Fruit fly (Drosophila melanogaster): ENCODE measurements around the gene Frq2.

The Frq2 gene

DNA sequence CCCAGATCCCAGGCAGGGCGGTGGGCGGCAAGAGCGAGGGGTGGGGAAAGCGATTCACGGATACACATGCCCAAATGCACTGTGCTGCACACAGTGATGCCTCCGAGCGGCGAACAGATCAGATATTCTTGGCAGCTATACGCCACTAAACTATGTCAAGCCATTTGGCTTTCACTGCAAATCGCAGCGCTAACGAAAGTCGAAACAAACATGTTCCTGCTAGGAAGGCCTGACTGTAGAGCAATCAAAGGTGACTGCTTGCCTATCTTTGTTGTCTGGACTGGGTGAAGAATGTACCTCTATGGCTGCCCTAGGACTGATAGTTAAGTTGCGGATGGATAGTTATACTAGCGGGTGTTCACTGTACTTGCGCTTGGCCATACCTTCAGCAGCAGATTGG is 41.4 kb upstream of the Frq2 start (continued):
- TF ChIP-seq Lpt (GFP tag; optimal IDR thresholded peaks at IDR 0.05) (no peak), CG11294 (GFP tag; IDR thresholded peaks at IDR 0.05) (no peak; the same call in 1 of the 2 replicates), salr (GFP tag; optimal IDR thresholded peaks at IDR 0.05) (peak in 1 of 2 experiments; percentile 0), achi (GFP tag; optimal IDR thresholded peaks at IDR 0.05) (peak; percentile 48), Met (GFP tag; optimal IDR thresholded peaks at IDR 0.05) (peak; percentile 14), Hr4 (GFP tag; optimal IDR thresholded peaks at IDR 0.05) (peak; percentile 53), topi (GFP tag; optimal IDR thresholded peaks at IDR 0.05) (peak; percentile 17), CG15336 (GFP tag; IDR thresholded peaks at IDR 0.05) (peak; percentile 65), fd85E (GFP tag; optimal IDR thresholded peaks at IDR 0.05) (no peak), svp (GFP tag) (peak; percentile 40), Eip75B (GFP tag; optimal IDR thresholded peaks at IDR 0.05) (no peak), CG10631 (GFP tag; optimal IDR thresholded peaks at IDR 0.05) (no peak), Ets96B (tag; optimal IDR thresholded peaks at IDR 0.05) (no peak), Sox14 (GFP tag; optimal IDR thresholded peaks at IDR 0.05) (no peak), CG34406 (GFP tag; optimal IDR thresholded peaks at IDR 0.05) (peak; percentile 16), net (GFP tag; optimal IDR thresholded peaks at IDR 0.05) (no peak), fd59A (GFP tag; optimal IDR thresholded peaks at IDR 0.05) (no peak), fkh (GFP tag; optimal IDR thresholded peaks at IDR 0.05) (no peak), Blimp-1 (GFP tag; optimal IDR thresholded peaks at IDR 0.05) (no peak), Eip78C (GFP tag) (peak; percentile 13), esn (GFP tag; optimal IDR thresholded peaks at IDR 0.05) (peak; percentile 18), Sox102F (GFP tag; optimal IDR thresholded peaks at IDR 0.05) (peak; percentile 17), dsx (GFP tag; optimal IDR thresholded peaks at IDR 0.05; ENCODE audit: poor library complexity, severe bottlenecking) (no peak), Sox15 (GFP tag; optimal IDR thresholded peaks at IDR 0.05) (peak; percentile 25), CG6276 (GFP tag; optimal IDR thresholded peaks at IDR 0.05) (no peak), pdm3 (GFP tag; optimal IDR thresholded peaks at IDR 0.05) (peak; percentile 42), CG8119 (GFP tag; IDR thresholded peaks at IDR 0.05) (peak; percentile 51; the same call in 2 of the 3 replicates)

DNA sequence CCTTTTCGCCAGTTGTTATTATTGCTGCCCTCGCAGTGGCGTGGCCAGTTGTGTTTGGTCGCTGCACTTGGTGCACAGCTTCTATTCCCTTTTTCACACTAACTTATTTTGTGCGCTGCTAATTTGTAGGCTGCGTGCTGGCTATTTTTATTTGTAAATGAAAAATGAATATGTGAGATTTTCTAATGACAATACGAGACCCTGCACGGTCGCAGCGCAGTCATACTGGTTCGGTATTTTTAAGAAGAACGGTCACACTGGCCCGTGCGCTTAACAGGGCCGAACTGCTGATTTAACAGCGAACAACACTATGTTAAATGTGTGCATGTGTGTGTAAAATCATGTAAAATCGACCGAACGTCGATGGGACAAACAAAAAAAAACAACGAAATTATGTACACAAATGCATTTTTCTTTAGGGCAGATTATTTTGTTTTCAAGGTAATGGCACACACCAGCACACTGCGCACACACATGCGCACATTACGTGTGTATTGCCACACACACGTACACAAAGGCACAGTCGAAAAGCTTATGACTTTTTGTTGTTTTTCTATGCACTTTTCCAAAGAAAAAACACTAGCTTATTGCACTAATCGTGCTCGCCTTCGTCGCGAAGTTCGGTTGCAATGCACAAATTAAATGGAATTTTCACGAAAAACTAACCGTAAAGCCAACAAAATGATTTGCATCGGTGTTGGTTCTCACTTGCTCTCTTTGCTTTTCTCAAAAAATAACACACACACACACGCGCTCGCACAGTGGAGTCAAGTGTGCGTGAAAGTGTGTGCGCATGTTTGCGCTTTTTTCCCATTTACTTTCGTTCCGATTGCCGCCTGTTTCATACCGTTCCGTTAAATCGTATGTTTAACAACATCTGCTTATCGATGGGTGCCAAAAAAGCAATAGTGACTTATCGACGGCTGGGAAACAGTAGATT is 40.2 kb upstream of the Frq2 start, which contains the start of gene ari-1:
ari-1 (minus strand) TSS at position 875 of the 940 bp plus-strand sequence.
- TF ChIP-seq CG3032 (tag; optimal IDR thresholded peaks at IDR 0.05) (no peak), vri (GFP tag; optimal IDR thresholded peaks at IDR 0.05) (peak; percentile 13), CG15336 (GFP tag; IDR thresholded peaks at IDR 0.05) (0 out of 2 replicates have a peak, but pooled peaks have one; percentile 22), Sox14 (GFP tag; optimal IDR thresholded peaks at IDR 0.05) (no peak), dac (GFP tag; optimal IDR thresholded peaks at IDR 0.05) (peak; percentile 12), OdsH (GFP tag; optimal IDR thresholded peaks at IDR 0.05) (no peak), ss (GFP tag; optimal IDR thresholded peaks at IDR 0.05) (peak in 1 of 2 experiments; percentile 33), Sox102F (GFP tag; optimal IDR thresholded peaks at IDR 0.05) (peak; percentile 16), Gug (GFP tag; IDR thresholded peaks at IDR 0.05) (no peak), fkh (GFP tag; optimal IDR thresholded peaks at IDR 0.05) (peak; percentile 47), CG31627 (GFP tag; optimal IDR thresholded peaks at IDR 0.05) (no peak), CG6276 (GFP tag; optimal IDR thresholded peaks at IDR 0.05) (peak; percentile 22), Eip78C (GFP tag) (peak; percentile 67), CG6163 (GFP tag; IDR thresholded peaks at IDR 0.05) (no peak)

DNA sequence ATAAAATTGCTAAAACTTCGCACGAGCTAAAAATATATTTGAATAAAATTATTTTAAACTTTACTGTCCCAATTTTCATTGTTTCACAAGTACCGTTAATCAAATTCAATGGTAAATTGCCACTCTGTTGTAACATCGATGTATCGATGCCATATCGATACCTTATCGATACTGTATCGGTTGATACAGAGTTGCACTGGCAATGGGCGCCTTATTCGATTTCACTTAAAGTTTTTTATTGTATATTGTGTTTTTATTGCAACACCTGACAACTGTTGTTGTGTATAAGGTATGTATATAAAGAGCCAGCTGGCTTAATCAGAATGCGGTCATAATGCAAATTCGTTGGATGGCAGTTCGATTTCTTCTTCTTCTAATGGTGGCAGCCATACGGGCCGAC is 39.1 kb upstream of the Frq2 start, which contains the start of gene CG43229:
CG43229 (plus strand) TSS at position 246 of the 400 bp plus-strand sequence.
- TF ChIP-seq Eip78C (GFP tag) (peak; percentile 26), lz (GFP tag; optimal IDR thresholded peaks at IDR 0.05) (no peak)
